Worm (Caenorhabditis elegans): ENCODE measurements around the gene D2023.3.

Gene D2023.3

DNA sequence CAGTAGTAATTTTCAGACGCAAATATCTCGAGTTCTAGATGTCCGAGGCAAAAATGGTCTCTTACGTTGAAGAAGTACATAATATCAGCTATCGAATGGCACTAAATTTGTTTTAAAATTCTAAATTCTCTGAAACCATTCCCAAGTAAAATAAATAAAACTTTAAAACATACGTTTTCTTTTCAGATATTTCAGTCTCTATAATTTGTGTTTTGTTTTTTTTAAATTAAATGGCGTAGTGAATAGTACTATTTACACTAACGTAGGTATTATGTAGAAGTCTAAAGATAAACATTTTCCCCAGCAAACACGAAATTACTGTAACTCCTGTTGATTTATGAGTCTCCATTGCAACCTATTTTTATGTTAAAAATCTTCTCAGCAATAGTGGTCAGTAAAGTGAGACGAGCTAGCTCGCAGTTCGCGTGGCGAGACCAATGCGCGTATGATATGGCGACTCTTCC, 5.5 kb upstream of the D2023.3 start:
- TF ChIP-seq D1046.2 (GFP tag; IDR thresholded peaks at IDR 0.05) (peak; percentile 69; the same call in 1 of the 2 replicates), saeg-2 (GFP tag; IDR thresholded peaks at IDR 0.05) (0 out of 2 replicates have a peak, but pooled peaks have one; percentile 26), arid-1 (GFP tag; conservative IDR thresholded peaks at IDR 0.05) (peak; percentile 67), skn-1 (tag; optimal IDR thresholded peaks at IDR 0.05) (no peak), F44E2.7 (GFP tag; IDR thresholded peaks at IDR 0.05) (0 out of 2 replicates have a peak, but pooled peaks have one; percentile 14), nhr-102 (tag; optimal IDR thresholded peaks at IDR 0.05) (peak; percentile 55), ceh-20 (GFP tag; IDR thresholded peaks at IDR 0.05) (no peak), nhr-76 (tag; optimal IDR thresholded peaks at IDR 0.05) (no peak), fos-1 (tag; optimal IDR thresholded peaks at IDR 0.05) (no peak), lin-1 (GFP tag; IDR thresholded peaks at IDR 0.05) (no peak), nhr-48 (tag; optimal IDR thresholded peaks at IDR 0.05) (no peak), Y75B8A.6 (GFP tag; IDR thresholded peaks at IDR 0.05) (peak; percentile 7; the same call in 1 of the 2 replicates), madf-5 (GFP tag; IDR thresholded peaks at IDR 0.05) (0 out of 4 replicates have a peak, but pooled peaks of 1 of the 2 experiments have one; percentile 29), nhr-42 (GFP tag; IDR thresholded peaks at IDR 0.05) (0 out of 2 replicates have a peak, but pooled peaks have one; percentile 72), lim-7 (GFP tag; IDR thresholded peaks at IDR 0.05) (0 out of 2 replicates have a peak, but pooled peaks have one; percentile 10), nhr-41 (GFP tag; IDR thresholded peaks at IDR 0.05) (no peak), jun-1 (tag; optimal IDR thresholded peaks at IDR 0.05) (no peak), lin-38 (GFP tag; IDR thresholded peaks at IDR 0.05) (peak; percentile 63), dmd-6 (GFP tag; IDR thresholded peaks at IDR 0.05) (peak; percentile 25; the same call in 1 of the 2 replicates), lin-15B (tag; optimal IDR thresholded peaks at IDR 0.05) (no peak), ceh-82 (tag; optimal IDR thresholded peaks at IDR 0.05) (no peak), F10B5.3 (tag; optimal IDR thresholded peaks at IDR 0.05) (no peak), hif-1 (tag; optimal IDR thresholded peaks at IDR 0.05) (peak in 1 of 2 experiments; percentile 11), zfp-3 (GFP tag; conservative IDR thresholded peaks at IDR 0.05) (peak; percentile 91), lsy-2 (tag; optimal IDR thresholded peaks at IDR 0.05) (peak in 1 of 2 experiments; percentile 24), lin-29 (GFP tag; IDR thresholded peaks at IDR 0.05) (no peak), Y105C5A.15 (GFP tag; IDR thresholded peaks at IDR 0.05) (0 out of 2 replicates have a peak, but pooled peaks have one; percentile 59), T26A8.4 (GFP tag; IDR thresholded peaks at IDR 0.05) (peak; percentile 74), ZK337.2 (GFP tag; IDR thresholded peaks at IDR 0.05) (no peak), php-3 (GFP tag; IDR thresholded peaks at IDR 0.05) (peak; percentile 58; the same call in 1 of the 2 replicates), nhr-10 (tag; optimal IDR thresholded peaks at IDR 0.05) (no peak), mep-1 (tag; optimal IDR thresholded peaks at IDR 0.05) (peak; percentile 48), ces-1 (GFP tag; optimal IDR thresholded peaks at IDR 0.05) (no peak), dve-1 (tag; optimal IDR thresholded peaks at IDR 0.05; ENCODE audit: insufficient read depth) (no peak), spr-3 (GFP tag; optimal IDR thresholded peaks at IDR 0.05) (no peak), hlh-11 (tag; optimal IDR thresholded peaks at IDR 0.05) (peak; percentile 4), pha-4 (GFP tag; IDR thresholded peaks at IDR 0.05) (peak; percentile 72; the same call in 1 of the 2 replicates), pha-4 (tag; optimal IDR thresholded peaks at IDR 0.05) (no peak), nhr-111 (GFP tag; optimal IDR thresholded peaks at IDR 0.05) (no peak), hmg-1.1 (GFP tag; IDR thresholded peaks at IDR 0.05) (peak; percentile 24; the same call in 1 of the 2 replicates)

DNA sequence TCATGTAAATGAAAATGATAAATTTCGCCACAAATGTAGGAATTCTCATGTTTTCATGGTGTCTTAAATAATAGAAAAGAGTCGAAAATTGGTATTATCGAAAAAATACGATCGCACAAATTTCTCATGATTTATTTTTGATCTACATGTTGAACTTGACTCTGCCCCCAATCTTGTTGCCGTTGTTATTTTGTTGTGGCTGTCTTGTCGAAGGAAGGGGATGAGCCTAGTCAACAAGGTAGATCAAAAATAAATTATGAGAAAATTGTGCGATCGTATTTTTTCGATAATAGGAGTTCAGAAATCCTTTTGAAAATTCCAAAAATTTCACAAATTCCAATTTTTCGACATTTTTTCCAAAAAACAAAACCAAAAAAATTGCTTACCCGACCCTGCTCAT, 3.7 kb upstream of the D2023.3 start:
- TF ChIP-seq vab-7 (GFP tag; IDR thresholded peaks at IDR 0.05): no peak
- no peak for TF ChIP-seq attf-4 (tag; optimal IDR thresholded peaks at IDR 0.05)
- no peak for TF ChIP-seq nhr-11 (tag; optimal IDR thresholded peaks at IDR 0.05)
- no peak for TF ChIP-seq F49E8.2 (tag; optimal IDR thresholded peaks at IDR 0.05; ENCODE audit: borderline replicate concordance)
- no peak for TF ChIP-seq ZK337.2 (GFP tag; IDR thresholded peaks at IDR 0.05)
- TF ChIP-seq daf-19 (GFP tag; conservative IDR thresholded peaks at IDR 0.05): no peak
- TF ChIP-seq mes-2 (tag; optimal IDR thresholded peaks at IDR 0.05; ENCODE audit: poor library complexity, severe bottlenecking): no peak
- TF ChIP-seq lsy-2 (tag; optimal IDR thresholded peaks at IDR 0.05): no peak
- no peak for TF ChIP-seq lin-38 (GFP tag; IDR thresholded peaks at IDR 0.05)

Measured in whole organism, L4 larva.